Fruit fly (Drosophila melanogaster): ENCODE measurements around the gene ranshi.

The ranshi gene

DNA sequence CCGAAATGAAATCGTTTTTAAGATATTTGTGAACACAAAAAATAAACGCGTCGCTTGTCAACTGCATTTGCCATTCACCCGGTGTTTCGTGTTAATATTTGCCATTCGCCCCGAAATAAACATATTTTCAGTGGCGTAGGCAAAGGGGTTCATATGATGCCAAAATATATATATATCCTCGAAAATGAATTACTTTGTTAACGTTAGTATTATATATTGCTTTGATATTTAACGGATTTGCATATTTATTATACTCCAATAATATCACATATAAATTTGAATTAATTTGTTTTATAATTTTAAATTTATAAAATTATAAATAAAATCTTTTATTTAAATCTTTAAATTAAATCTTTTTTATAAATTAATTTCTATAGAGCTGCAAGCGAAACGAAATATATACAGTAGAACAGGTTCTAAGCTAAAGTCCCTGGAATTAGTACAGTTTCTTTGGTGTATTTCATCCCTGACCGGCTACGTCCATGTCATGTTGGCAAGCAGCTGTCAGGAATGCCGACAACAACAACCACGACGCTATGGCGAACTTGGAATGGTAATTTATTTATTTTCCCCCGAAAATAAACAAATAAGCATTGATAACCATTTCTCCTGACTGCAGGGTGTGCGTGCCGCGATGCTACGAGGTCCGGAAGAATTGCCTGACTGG is 2.2 kb upstream of the ranshi start, which contains the start of the genes M1BP and CG8202 (continued):
- TF ChIP-seq Dip2 (GFP tag; IDR thresholded peaks at IDR 0.05) (no peak), Sry-β (GFP tag; optimal IDR thresholded peaks at IDR 0.05) (peak; percentile 51), CG4707 (GFP tag; optimal IDR thresholded peaks at IDR 0.05) (peak; percentile 13), Xbp1 (GFP tag; optimal IDR thresholded peaks at IDR 0.05) (peak; percentile 93), CG10321 (GFP tag; IDR thresholded peaks at IDR 0.05) (peak; percentile 28; the same call in 1 of the 2 replicates), dimm (GFP tag; IDR thresholded peaks at IDR 0.05) (0 out of 2 replicates have a peak, but pooled peaks have one; percentile 37), Doc3 (GFP tag; IDR thresholded peaks at IDR 0.05; ENCODE audit: partially characterized antibody) (no peak), Dfd (GFP tag; optimal IDR thresholded peaks at IDR 0.05) (no peak), fd64A (GFP tag; optimal IDR thresholded peaks at IDR 0.05) (peak; percentile 18), Tbp (GFP tag; optimal IDR thresholded peaks at IDR 0.05) (no peak), Side (GFP tag; optimal IDR thresholded peaks at IDR 0.05) (peak; percentile 32), CG14710 (tag; optimal IDR thresholded peaks at IDR 0.05) (peak; percentile 95), slbo (GFP tag; IDR thresholded peaks at IDR 0.05) (peak; percentile 85), Jarid2 (GFP tag; optimal IDR thresholded peaks at IDR 0.05) (no peak), CG17361 (GFP tag; IDR thresholded peaks at IDR 0.05) (peak; percentile 98), zf30C (GFP tag; optimal IDR thresholded peaks at IDR 0.05) (no peak), Oli (tag; optimal IDR thresholded peaks at IDR 0.05) (peak; percentile 92), CG4730 (GFP tag; IDR thresholded peaks at IDR 0.05) (peak; percentile 71), CG11696 (GFP tag; IDR thresholded peaks at IDR 0.05) (0 out of 2 replicates have a peak, but pooled peaks have one; percentile 15), Neu2 (GFP tag; optimal IDR thresholded peaks at IDR 0.05; ENCODE audit: borderline replicate concordance) (no peak), HmgZ (tag; optimal IDR thresholded peaks at IDR 0.05) (peak; percentile 56), Hr78 (GFP tag; optimal IDR thresholded peaks at IDR 0.05) (no peak), chn (GFP tag; optimal IDR thresholded peaks at IDR 0.05) (peak; percentile 58), ken (GFP tag; IDR thresholded peaks at IDR 0.05) (peak; percentile 78; the same call in 2 of the 3 replicates), NFAT (GFP tag; IDR thresholded peaks at IDR 0.05) (peak; percentile 81), mld (GFP tag; IDR thresholded peaks at IDR 0.05; ENCODE audit: partially characterized antibody) (no peak), CG32767 (GFP tag; IDR thresholded peaks at IDR 0.05) (peak; percentile 64; the same call in 1 of the 2 replicates), cg (GFP tag; optimal IDR thresholded peaks at IDR 0.05) (no peak), unpg (GFP tag; optimal IDR thresholded peaks at IDR 0.05) (peak; percentile 80), Hsf (GFP tag; optimal IDR thresholded peaks at IDR 0.05) (peak; percentile 60), Fer1 (GFP tag; optimal IDR thresholded peaks at IDR 0.05) (peak; percentile 91), CG12236 (GFP tag; optimal IDR thresholded peaks at IDR 0.05) (no peak), Dip3 (GFP tag; optimal IDR thresholded peaks at IDR 0.05) (peak; percentile 13), pros (GFP tag; optimal IDR thresholded peaks at IDR 0.05) (peak; percentile 38), CG6791 (GFP tag; IDR thresholded peaks at IDR 0.05; ENCODE audit: partially characterized antibody) (no peak), CG15073 (GFP tag; optimal IDR thresholded peaks at IDR 0.05) (no peak), NfI (GFP tag; optimal IDR thresholded peaks at IDR 0.05) (peak; percentile 92), phol (tag; optimal IDR thresholded peaks at IDR 0.05) (peak; percentile 94), al (GFP tag; IDR thresholded peaks at IDR 0.05) (peak; percentile 73), shn (GFP tag; optimal IDR thresholded peaks at IDR 0.05) (peak; percentile 33), Sox102F (GFP tag; optimal IDR thresholded peaks at IDR 0.05) (peak; percentile 91), CHES-1-like (GFP tag; optimal IDR thresholded peaks at IDR 0.05) (peak; percentile 27), ci (GFP tag; IDR thresholded peaks at IDR 0.05) (peak; percentile 67; the same call in 2 of the 3 replicates), CG11456 (GFP tag; IDR thresholded peaks at IDR 0.05) (peak; percentile 83), ATbp (GFP tag; optimal IDR thresholded peaks at IDR 0.05) (peak; percentile 67), Fer3 (tag; optimal IDR thresholded peaks at IDR 0.05) (peak; percentile 75), E2f2 (GFP tag; IDR thresholded peaks at IDR 0.05) (no peak; the same call in 1 of the 2 replicates), Abd-B (GFP tag; optimal IDR thresholded peaks at IDR 0.05) (peak; percentile 87), gro (GFP tag; optimal IDR thresholded peaks at IDR 0.05) (peak; percentile 17)

Measured in whole organism, embryonic.